Worm (Caenorhabditis elegans) whole organism, early embryonic: ENCODE data around the gene twk-48.

Experiments used
- B0310.2 ChIP-seq: sonication (generic microtip); optimal IDR thresholded peaks from 2 replicates; lab custom pipeline; 2016; ENCODE audit warnings: mild to moderate bottlenecking, missing genetic modification characterization, missing compliant biosample characterization
- F13C5.2 ChIP-seq: sonication (generic microtip); optimal IDR thresholded peaks from 2 replicates; lab custom pipeline; 2017; ENCODE audit warnings: mild to moderate bottlenecking, missing genetic modification characterization, inconsistent platforms, missing compliant biosample characterization
- aly-1 ChIP-seq: sonication (generic microtip); optimal IDR thresholded peaks from 2 replicates; lab custom pipeline; 2016; ENCODE audit warnings: missing genetic modification characterization, missing compliant biosample characterization
- ama-1 ChIP-seq: fragments of 150-350 bp; optimal IDR thresholded peaks from 2 replicates; lab custom pipeline; 2014
- ceh-13 ChIP-seq: fragments of 200-800 bp; sonication (Bioruptor generic); optimal IDR thresholded peaks from 2 replicates; lab custom pipeline; 2018; ENCODE audit warnings: mild to moderate bottlenecking, missing genetic modification characterization, missing compliant biosample characterization
- ceh-36 ChIP-seq: sonication (generic microtip); optimal IDR thresholded peaks from 2 replicates; lab custom pipeline; 2016; ENCODE audit warnings: missing genetic modification characterization, inconsistent platforms, missing compliant biosample characterization
- ets-7 ChIP-seq: sonication (generic microtip); optimal IDR thresholded peaks from 2 replicates; lab custom pipeline; 2016; ENCODE audit warnings: missing genotype, missing genetic modification characterization, missing compliant biosample characterization
- flt-1 ChIP-seq: fragments of 200-800 bp; sonication (Bioruptor generic); IDR thresholded peaks from 2 replicates; pipeline ENCODE4 v1.3.6; 2022; ENCODE audit warnings: missing genetic modification characterization, missing compliant biosample characterization
- hmbx-1 ChIP-seq: sonication (generic microtip); optimal IDR thresholded peaks from 2 replicates; lab custom pipeline; 2016; ENCODE audit warnings: mild to moderate bottlenecking, missing genetic modification characterization, missing compliant biosample characterization
- hmg-4 ChIP-seq: fragments of 200-800 bp; sonication (Bioruptor generic); optimal IDR thresholded peaks from 2 replicates; lab custom pipeline; 2018; ENCODE audit warnings: mild to moderate bottlenecking, missing genetic modification characterization, missing compliant biosample characterization
- hnd-1 ChIP-seq: sonication (generic microtip); optimal IDR thresholded peaks from 2 replicates; lab custom pipeline; 2016; ENCODE audit warnings: missing genetic modification characterization, missing compliant biosample characterization
- pes-1 ChIP-seq: fragments of 200-800 bp; sonication (Bioruptor generic); IDR thresholded peaks from 2 replicates; pipeline ENCODE4 v1.3.6; 2022; ENCODE audit warnings: missing genetic modification reagents, missing genetic modification characterization, missing compliant biosample characterization
- scrt-1 ChIP-seq: fragments of 200-800 bp; sonication (Bioruptor generic); IDR thresholded peaks from 2 replicates; pipeline ENCODE4 v1.3.6; 2022; ENCODE audit warnings: missing genetic modification characterization, missing compliant biosample characterization
- sea-1 ChIP-seq: fragments of 200-800 bp; sonication (Bioruptor generic); conservative IDR thresholded peaks from 2 replicates; pipeline ENCODE4 v1.3.6; 2022; ENCODE audit warnings: missing genetic modification characterization, missing compliant biosample characterization
- tbx-11 ChIP-seq: fragments of 200-800 bp; sonication (Bioruptor generic); IDR thresholded peaks from 2 replicates; pipeline ENCODE4 v1.3.6; 2022; ENCODE audit warnings: missing genetic modification characterization, missing compliant biosample characterization
- tbx-37 ChIP-seq: fragments of 200-800 bp; sonication (Bioruptor generic); conservative IDR thresholded peaks from 2 replicates; pipeline ENCODE4 v1.3.6; 2022; ENCODE audit warnings: missing genetic modification reagents, missing genetic modification characterization, missing compliant biosample characterization
- tra-4 ChIP-seq: sonication (generic microtip); optimal IDR thresholded peaks from 2 replicates; lab custom pipeline; 2017; ENCODE audit warnings: missing genetic modification characterization, missing compliant biosample characterization

Gene twk-48

ce11 chrIII:9850877-9851276 lies 9.7 kb upstream of the twk-48 start:
- TF ChIP-seq ceh-36 (tag; lab: Kevin White, UChicago) (no peak), hnd-1 (no peak), tra-4 (tag; lab: Kevin White, UChicago) (no peak), tbx-11 (no peak), ama-1 (no peak), scrt-1 (no peak), hmbx-1 (no peak), sea-1 (no peak), hmg-4 (GFP tag; lab: Kevin White, UChicago) (no peak), flt-1 (no peak), tbx-37 (no peak), B0310.2 (tag; lab: Kevin White, UChicago) (no peak), ceh-13 (GFP tag; lab: Kevin White, UChicago) (no peak), aly-1 (tag; lab: Kevin White, UChicago) (no peak), F13C5.2 (tag; lab: Kevin White, UChicago) (no peak)

ce11 chrIII:9851547-9851946 lies 9.0 kb upstream of the twk-48 start, which contains the start of gene K11H3.3:
Gene K11H3.3 (plus strand): TSS chrIII:9851854.
- TF ChIP-seq sea-1 (no peak), ama-1 (no peak), hmbx-1 (no peak), ceh-13 (GFP tag; lab: Kevin White, UChicago) (no peak), ets-7 (tag; lab: Kevin White, UChicago) (no peak), tra-4 (tag; lab: Kevin White, UChicago) (no peak), hmg-4 (GFP tag; lab: Kevin White, UChicago) (no peak), tbx-11 (no peak), ceh-36 (tag; lab: Kevin White, UChicago) (no peak), flt-1 (no peak), hnd-1 (no peak), aly-1 (tag; lab: Kevin White, UChicago) (no peak), B0310.2 (tag; lab: Kevin White, UChicago) (no peak), scrt-1 (no peak), pes-1 (GFP tag; lab: Robert Waterston, UW) (no peak), F13C5.2 (tag; lab: Kevin White, UChicago) (no peak), tbx-37 (no peak)

ce11 chrIII:9853667-9854620 lies 6.6 kb upstream of the twk-48 start:
- TF ChIP-seq scrt-1 (no peak), ama-1 (peak; percentile 35)

ce11 chrIII:9854960-9855359 lies 5.6 kb upstream of the twk-48 start:
- no peak for TF ChIP-seq tbx-37
- TF ChIP-seq ceh-13 (GFP tag; lab: Kevin White, UChicago): no peak
- TF ChIP-seq flt-1: no peak
- no peak for TF ChIP-seq ama-1
- TF ChIP-seq hnd-1: no peak
- no peak for TF ChIP-seq F13C5.2 (tag; lab: Kevin White, UChicago)
- TF ChIP-seq B0310.2 (tag; lab: Kevin White, UChicago): no peak
- TF ChIP-seq aly-1 (tag; lab: Kevin White, UChicago): no peak
- TF ChIP-seq tra-4 (tag; lab: Kevin White, UChicago): no peak
- TF ChIP-seq ets-7 (tag; lab: Kevin White, UChicago): no peak
- no peak for TF ChIP-seq ceh-36 (tag; lab: Kevin White, UChicago)
- TF ChIP-seq hmg-4 (GFP tag; lab: Kevin White, UChicago): no peak
- TF ChIP-seq hmbx-1: no peak
- TF ChIP-seq scrt-1: no peak

ce11 chrIII:9857110-9857509 lies 3.4 kb upstream of the twk-48 start:
- no peak for TF ChIP-seq tbx-37
- TF ChIP-seq F13C5.2 (tag; lab: Kevin White, UChicago): no peak

- TF ChIP-seq hnd-1 (no peak), pes-1 (GFP tag; lab: Robert Waterston, UW) (no peak), ceh-13 (GFP tag; lab: Kevin White, UChicago) (no peak), hmg-4 (GFP tag; lab: Kevin White, UChicago) (no peak), hmbx-1 (no peak), flt-1 (no peak), tra-4 (tag; lab: Kevin White, UChicago) (no peak), B0310.2 (tag; lab: Kevin White, UChicago) (no peak), tbx-37 (no peak), tbx-11 (no peak), sea-1 (no peak), scrt-1 (no peak), F13C5.2 (tag; lab: Kevin White, UChicago) (no peak), ceh-36 (tag; lab: Kevin White, UChicago) (no peak), ama-1 (no peak), aly-1 (tag; lab: Kevin White, UChicago) (no peak), ets-7 (tag; lab: Kevin White, UChicago) (no peak)
These were observed 2.5 kb upstream of the twk-48 start for ce11 chrIII:9858061-9858460.

ce11 chrIII:9859133-9859775 lies 1.3 kb upstream of the twk-48 start, which contains the start of gene gpdh-2:
Gene gpdh-2 (minus strand): TSS chrIII:9859183.
- TF ChIP-seq hmbx-1 (no peak), tra-4 (tag; lab: Kevin White, UChicago) (no peak), ceh-13 (GFP tag; lab: Kevin White, UChicago) (no peak), ceh-36 (tag; lab: Kevin White, UChicago) (no peak), B0310.2 (tag; lab: Kevin White, UChicago) (no peak), sea-1 (no peak), hnd-1 (no peak), tbx-37 (no peak), ama-1 (no peak), pes-1 (GFP tag; lab: Robert Waterston, UW) (no peak), flt-1 (no peak), F13C5.2 (tag; lab: Kevin White, UChicago) (no peak), scrt-1 (no peak), hmg-4 (GFP tag; lab: Kevin White, UChicago) (no peak), aly-1 (tag; lab: Kevin White, UChicago) (no peak), ets-7 (tag; lab: Kevin White, UChicago) (no peak), tbx-11 (no peak)
